Fruit fly (Drosophila melanogaster) whole organism, pupa: ENCODE results near the gene CG3529.

Experiments
- CG12605 ChIP-seq: fragments of 200-800 bp; sonication (Bioruptor generic); IDR thresholded peaks from 2 replicates; pipeline ENCODE4 v1.3.6; 2022; ENCODE audit warnings: missing biosample characterization, missing genetic modification characterization
- CG14655 ChIP-seq: fragments of 200-800 bp; sonication (Bioruptor generic); optimal IDR thresholded peaks from 3 replicates; lab custom pipeline; 2017; ENCODE audit warnings: mild to moderate bottlenecking, missing biosample characterization, missing genetic modification reagents, missing genetic modification characterization
- CG4496 ChIP-seq: fragments of 200-800 bp; sonication (Bioruptor generic); IDR thresholded peaks from 3 replicates; pipeline ENCODE4 v1.3.6; 2022; ENCODE audit warnings: missing biosample characterization, missing genetic modification characterization
- CG8159 ChIP-seq: fragments of 200-800 bp; sonication (Bioruptor generic); optimal IDR thresholded peaks from 3 replicates; lab custom pipeline; 2018; ENCODE audit warnings: missing biosample characterization, mild to moderate bottlenecking, missing genetic modification characterization, moderate library complexity
- Snoo ChIP-seq: fragments of 200-800 bp; sonication (Bioruptor generic); optimal IDR thresholded peaks from 3 replicates; lab custom pipeline; 2017; ENCODE audit warnings: missing biosample characterization, mild to moderate bottlenecking, missing genetic modification characterization, inconsistent platforms

DNA sequence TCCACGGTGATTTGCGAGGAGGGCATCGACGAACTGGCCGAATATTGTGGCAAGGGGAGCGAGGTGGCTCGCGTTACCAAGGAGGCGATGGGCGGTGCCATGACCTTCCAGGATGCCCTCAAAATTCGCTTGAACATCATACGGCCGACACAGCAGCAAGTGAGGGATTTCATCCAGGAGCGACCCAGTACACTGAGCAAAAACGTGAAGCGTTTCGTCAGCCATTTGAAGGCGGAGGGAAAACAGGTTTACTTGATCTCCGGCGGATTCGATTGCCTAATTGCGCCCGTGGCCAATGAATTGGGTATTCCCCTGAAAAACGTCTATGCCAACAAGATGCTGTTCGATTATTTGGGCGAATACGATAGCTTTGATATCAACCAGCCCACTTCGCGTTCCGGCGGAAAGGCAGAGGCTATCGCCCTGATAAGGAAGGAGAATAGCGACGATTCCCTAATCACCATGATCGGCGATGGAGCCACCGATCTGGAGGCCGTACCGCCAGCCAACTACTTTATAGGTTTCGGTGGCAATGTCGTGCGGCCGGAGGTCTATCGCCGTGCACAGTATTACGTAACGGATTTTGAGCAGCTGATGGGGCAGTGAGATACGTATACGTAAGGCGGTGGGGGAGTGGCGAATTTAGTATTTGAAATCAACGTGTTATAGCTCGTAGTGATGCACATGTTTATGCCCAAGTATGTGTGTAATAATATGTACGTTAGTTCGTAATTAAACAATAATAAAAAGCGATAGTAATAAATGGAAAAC, 22.7 kb upstream of the CG3529 start:
- no peak for TF ChIP-seq Snoo (tag; lab: Kevin White, UChicago)
- no peak for TF ChIP-seq CG14655 (GFP tag; lab: Kevin White, UChicago)
- TF ChIP-seq CG12605, result no peak
- TF ChIP-seq CG8159 (tag; lab: Kevin White, UChicago), result no peak
- no peak for TF ChIP-seq CG4496
